Worm (Caenorhabditis elegans) whole organism, young adult: ENCODE measurements around the gene Y41D4B.1.

Source experiments
- B0035.1 ChIP-seq: sonication (generic microtip); optimal IDR thresholded peaks from 2 replicates; lab custom pipeline; 2016; ENCODE audit warnings: missing genetic modification characterization, mild to moderate bottlenecking, missing compliant biosample characterization, missing genotype, missing genetic modification reagents
- D2030.7 ChIP-seq: fragments of 200-800 bp; sonication (Bioruptor generic); IDR thresholded peaks from 2 replicates; pipeline ENCODE4 v1.3.6; 2022; ENCODE audit warnings: missing genetic modification reagents, missing genetic modification characterization, missing compliant biosample characterization
- F23B12.7 ChIP-seq: sonication (generic microtip); optimal IDR thresholded peaks from 2 replicates; lab custom pipeline; 2017; ENCODE audit warnings: missing genetic modification characterization, mild to moderate bottlenecking, missing compliant biosample characterization, antibody characterized with exemption, moderate library complexity; ENCODE audit not compliant: insufficient read depth
- F39B2.1 ChIP-seq: fragments of 200-800 bp; sonication (Bioruptor generic); IDR thresholded peaks from 2 replicates; pipeline ENCODE4 v1.3.6; 2022; ENCODE audit warnings: missing genetic modification reagents, missing genetic modification characterization, missing compliant biosample characterization
- F49E8.2 ChIP-seq: sonication (generic microtip); optimal IDR thresholded peaks from 3 replicates; lab custom pipeline; 2017; ENCODE audit warnings: missing genetic modification characterization, mild to moderate bottlenecking, missing compliant biosample characterization, antibody characterized with exemption, moderate library complexity; ENCODE audit not compliant: insufficient read depth
- F55B11.4 ChIP-seq: sonication (generic microtip); optimal IDR thresholded peaks from 2 replicates; lab custom pipeline; 2016; ENCODE audit warnings: missing compliant biosample characterization, missing genetic modification characterization, borderline replicate concordance; ENCODE audit not compliant: insufficient read depth
- F57A8.1 ChIP-seq: fragments of 200-800 bp; sonication (Bioruptor generic); optimal IDR thresholded peaks from 2 replicates; lab custom pipeline; 2018; ENCODE audit warnings: mild to moderate bottlenecking, missing genetic modification characterization, moderate library complexity, missing compliant biosample characterization
- K12H6.12 ChIP-seq: fragments of 200-800 bp; sonication (Bioruptor generic); optimal IDR thresholded peaks from 2 replicates; lab custom pipeline; 2018; ENCODE audit warnings: mild to moderate bottlenecking, missing genetic modification characterization, missing compliant biosample characterization
- Y79H2A.3 ChIP-seq: fragments of 200-800 bp; sonication (Bioruptor generic); conservative IDR thresholded peaks from 2 replicates; pipeline ENCODE4 v1.3.6; 2022; ENCODE audit warnings: missing genetic modification reagents, missing genetic modification characterization, missing compliant biosample characterization
- aptf-2 ChIP-seq: fragments of 200-800 bp; sonication (Bioruptor generic); conservative IDR thresholded peaks from 2 replicates; pipeline ENCODE4 v1.3.6; 2022; ENCODE audit warnings: missing genetic modification reagents, missing genetic modification characterization, missing compliant biosample characterization
- atf-7 ChIP-seq: sonication (generic microtip); optimal IDR thresholded peaks from 2 replicates; lab custom pipeline; 2017; ENCODE audit warnings: mild to moderate bottlenecking, missing genetic modification characterization, missing compliant biosample characterization
- attf-5 ChIP-seq: fragments of 200-800 bp; sonication (Bioruptor generic); optimal IDR thresholded peaks from 2 replicates; lab custom pipeline; 2018; ENCODE audit warnings: mild to moderate bottlenecking, missing genetic modification characterization, missing compliant biosample characterization
- ccch-3 ChIP-seq: fragments of 200-800 bp; sonication (Bioruptor generic); optimal IDR thresholded peaks from 2 replicates; lab custom pipeline; 2018; ENCODE audit warnings: mild to moderate bottlenecking, missing genetic modification characterization, missing compliant biosample characterization
- cebp-1 ChIP-seq, 2 experiments: fragments of 200-800 bp in 1 of 2; sonication (Bioruptor generic) in 1 of 2; sonication (generic microtip) in 1 of 2; IDR thresholded peaks in 1 of 2; optimal IDR thresholded peaks in 1 of 2; 2 replicates each; pipeline versions ENCODE4 v1.3.6 to Lab custom; 2017 to 2022; ENCODE audit warnings: missing compliant biosample characterization in 2 of 2, missing genetic modification characterization in 2 of 2, mild to moderate bottlenecking in 1 of 2, missing genetic modification reagents in 1 of 2, moderate library complexity in 1 of 2
- ceh-79 ChIP-seq: sonication (generic microtip); optimal IDR thresholded peaks from 2 replicates; lab custom pipeline; 2017; ENCODE audit warnings: mild to moderate bottlenecking, missing genetic modification characterization, missing compliant biosample characterization
- chd-7 ChIP-seq: sonication (generic microtip); optimal IDR thresholded peaks from 2 replicates; lab custom pipeline; 2016; ENCODE audit warnings: mild to moderate bottlenecking, missing genetic modification characterization, moderate library complexity, missing compliant biosample characterization
- die-1 ChIP-seq: sonication (generic microtip); optimal IDR thresholded peaks from 2 replicates; lab custom pipeline; 2016; ENCODE audit warnings: missing genotype, mild to moderate bottlenecking, missing genetic modification characterization, missing compliant biosample characterization
- dox-1 ChIP-seq: fragments of 200-800 bp; sonication (Bioruptor generic); IDR thresholded peaks from 2 replicates; pipeline ENCODE4 v1.3.6; 2022; ENCODE audit warnings: missing genetic modification reagents, missing genetic modification characterization, missing compliant biosample characterization
- dpff-1 ChIP-seq: sonication (generic microtip); optimal IDR thresholded peaks from 2 replicates; lab custom pipeline; 2017; ENCODE audit warnings: mild to moderate bottlenecking, missing genetic modification characterization, missing compliant biosample characterization
- dpl-1 ChIP-seq: fragments of 150-350 bp; optimal IDR thresholded peaks from 2 replicates; lab custom pipeline; 2014; ENCODE audit warnings: missing biosample characterization, missing genetic modification reagents, missing genetic modification characterization
- egl-18 ChIP-seq: fragments of 200-800 bp; sonication (Bioruptor generic); IDR thresholded peaks from 2 replicates; pipeline ENCODE4 v1.3.6; 2022; ENCODE audit warnings: missing genetic modification reagents, missing genetic modification characterization, missing compliant biosample characterization
- egl-44 ChIP-seq: fragments of 200-800 bp; sonication (Bioruptor generic); IDR thresholded peaks from 2 replicates; pipeline ENCODE4 v1.3.6; 2022; ENCODE audit warnings: missing genetic modification reagents, missing genetic modification characterization, missing compliant biosample characterization
- gei-17 ChIP-seq: fragments of 200-800 bp; sonication (Bioruptor generic); optimal IDR thresholded peaks from 2 replicates; lab custom pipeline; 2018; ENCODE audit warnings: mild to moderate bottlenecking, missing genetic modification characterization, missing compliant biosample characterization
- hmg-1.2 ChIP-seq: fragments of 200-800 bp; sonication (Bioruptor generic); IDR thresholded peaks from 2 replicates; pipeline ENCODE4 v1.3.6; 2022; ENCODE audit warnings: missing genetic modification reagents, missing genetic modification characterization, missing compliant biosample characterization
- hrde-1 ChIP-seq: sonication (generic microtip); optimal IDR thresholded peaks from 2 replicates; lab custom pipeline; 2016; ENCODE audit warnings: missing genetic modification characterization, mild to moderate bottlenecking, missing compliant biosample characterization, moderate library complexity, missing genotype, missing genetic modification reagents, borderline replicate concordance
- lag-1 ChIP-seq: fragments of 200-800 bp; sonication (Bioruptor generic); IDR thresholded peaks from 2 replicates; pipeline ENCODE4 v1.3.6; 2022; ENCODE audit warnings: missing genetic modification reagents, missing genetic modification characterization, missing compliant biosample characterization
- let-526 ChIP-seq: fragments of 200-800 bp; sonication (Bioruptor generic); IDR thresholded peaks from 2 replicates; pipeline ENCODE4 v1.3.6; 2022; ENCODE audit warnings: missing genetic modification reagents, missing genetic modification characterization, missing compliant biosample characterization
- lin-40 ChIP-seq: sonication (generic microtip); optimal IDR thresholded peaks from 2 replicates; lab custom pipeline; 2016; ENCODE audit warnings: missing genetic modification characterization, mild to moderate bottlenecking, missing compliant biosample characterization, missing genotype, missing genetic modification reagents
- lsl-1 ChIP-seq: fragments of 200-800 bp; sonication (Bioruptor generic); optimal IDR thresholded peaks from 2 replicates; lab custom pipeline; 2018; ENCODE audit warnings: mild to moderate bottlenecking, missing genetic modification characterization, moderate library complexity, missing compliant biosample characterization
- madf-10 ChIP-seq: sonication (generic microtip); optimal IDR thresholded peaks from 2 replicates; lab custom pipeline; 2016; ENCODE audit warnings: mild to moderate bottlenecking, missing genetic modification characterization, missing compliant biosample characterization
- madf-8 ChIP-seq: fragments of 200-800 bp; sonication (Bioruptor generic); conservative IDR thresholded peaks from 2 replicates; pipeline ENCODE4 v1.3.6; 2022; ENCODE audit warnings: missing genetic modification reagents, missing genetic modification characterization, missing compliant biosample characterization
- mel-28 ChIP-seq: sonication (generic microtip); optimal IDR thresholded peaks from 2 replicates; lab custom pipeline; 2016; ENCODE audit warnings: borderline replicate concordance, mild to moderate bottlenecking, missing genetic modification characterization, missing compliant biosample characterization
- nfya-2 ChIP-seq: fragments of 200-800 bp; sonication (Bioruptor generic); IDR thresholded peaks from 2 replicates; pipeline ENCODE4 v1.3.6; 2022; ENCODE audit warnings: missing genetic modification reagents, missing genetic modification characterization, missing compliant biosample characterization
- nfyb-1 ChIP-seq: fragments of 200-800 bp; sonication (Bioruptor generic); IDR thresholded peaks from 2 replicates; pipeline ENCODE4 v1.3.6; 2022; ENCODE audit warnings: missing genetic modification reagents, missing genetic modification characterization, missing compliant biosample characterization
- nhr-80 ChIP-seq: sonication (generic microtip); optimal IDR thresholded peaks from 2 replicates; lab custom pipeline; 2016; ENCODE audit warnings: missing genetic modification characterization, missing compliant biosample characterization
- nhr-90 ChIP-seq: sonication (generic microtip); optimal IDR thresholded peaks from 2 replicates; lab custom pipeline; 2016; ENCODE audit warnings: missing genotype, mild to moderate bottlenecking, missing genetic modification characterization, missing compliant biosample characterization
- pbrm-1 ChIP-seq: fragments of 200-800 bp; sonication (Bioruptor generic); IDR thresholded peaks from 2 replicates; pipeline ENCODE4 v1.3.6; 2022; ENCODE audit warnings: missing genetic modification reagents, missing genetic modification characterization, missing compliant biosample characterization
- rcor-1 ChIP-seq: fragments of 200-800 bp; sonication (Bioruptor generic); IDR thresholded peaks from 2 replicates; pipeline ENCODE4 v1.3.6; 2022; ENCODE audit warnings: missing genetic modification reagents, missing genetic modification characterization, missing compliant biosample characterization
- rec-8 ChIP-seq, 2 experiments: sonication (generic microtip); optimal IDR thresholded peaks; 2 replicates each; lab custom pipeline; 2016; ENCODE audit warnings: mild to moderate bottlenecking in 2 of 2, missing genetic modification characterization in 2 of 2, missing genetic modification reagents in 2 of 2, missing genotype in 2 of 2, missing biosample characterization in 1 of 2, missing compliant biosample characterization in 1 of 2, moderate library complexity in 1 of 2
- sea-2 ChIP-seq: fragments of 200-800 bp; sonication (Bioruptor generic); IDR thresholded peaks from 2 replicates; pipeline ENCODE4 v1.3.6; 2022; ENCODE audit warnings: missing genetic modification characterization, missing compliant biosample characterization
- snpc-4 ChIP-seq, 5 experiments: fragments of 150-350 bp in 1 of 5; sonication (generic microtip) in 4 of 5; optimal IDR thresholded peaks; 2 replicates each; lab custom pipeline; 2014 to 2018; ENCODE audit warnings: missing genetic modification characterization in 5 of 5, missing biosample characterization in 3 of 5, antibody characterized with exemption in 2 of 5, mild to moderate bottlenecking in 2 of 5, missing compliant biosample characterization in 2 of 5, missing genotype in 2 of 5, moderate library complexity in 2 of 5, missing genetic modification reagents in 1 of 5
- tlf-1 ChIP-seq: fragments of 200-800 bp; sonication (Bioruptor generic); optimal IDR thresholded peaks from 2 replicates; lab custom pipeline; 2018; ENCODE audit warnings: mild to moderate bottlenecking, missing genetic modification characterization, missing compliant biosample characterization
- zfh-2 ChIP-seq: fragments of 200-800 bp; sonication (Bioruptor generic); conservative IDR thresholded peaks from 2 replicates; pipeline ENCODE4 v1.3.6; 2022; ENCODE audit warnings: missing genetic modification reagents, missing genetic modification characterization, missing compliant biosample characterization
- ztf-18 ChIP-seq: sonication (generic microtip); optimal IDR thresholded peaks from 2 replicates; lab custom pipeline; 2016; ENCODE audit warnings: missing genotype, mild to moderate bottlenecking, missing genetic modification characterization, missing compliant biosample characterization
- ztf-6 ChIP-seq: fragments of 200-800 bp; sonication (Bioruptor generic); IDR thresholded peaks from 2 replicates; pipeline ENCODE4 v1.3.6; 2022; ENCODE audit warnings: missing genetic modification reagents, missing genetic modification characterization, missing compliant biosample characterization

Gene Y41D4B.1

DNA sequence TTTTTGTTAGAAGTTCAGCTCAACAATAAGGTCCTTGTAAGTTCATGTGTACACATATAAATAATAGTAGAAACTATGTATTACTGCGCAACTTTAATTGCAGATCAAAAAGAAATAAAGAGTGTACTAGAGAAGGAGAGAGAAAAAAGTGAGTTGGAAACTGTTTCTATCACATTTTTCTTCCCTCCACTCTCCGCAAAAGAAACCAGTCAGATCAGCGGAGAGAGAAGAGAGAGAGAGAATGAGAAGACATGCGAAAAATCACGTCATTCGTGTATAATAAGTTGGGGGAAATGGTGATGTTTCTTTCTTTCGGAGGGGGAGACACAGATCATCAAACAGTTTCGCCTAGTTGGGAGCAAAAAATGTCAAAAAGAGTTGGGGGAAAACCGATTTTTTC lies 17.2 kb upstream of the Y41D4B.1 start:
- TF ChIP-seq nhr-90: no peak
- TF ChIP-seq attf-5 (GFP tag; lab: Kevin White, UChicago): peak; percentile 31
- TF ChIP-seq lin-40 (tag; lab: Kevin White, UChicago): peak; percentile 35
- TF ChIP-seq dox-1 (GFP tag; lab: Robert Waterston, UW): peak; percentile 35; the same call in 1 of the 2 replicates
- no peak for TF ChIP-seq cebp-1 (GFP tag; IDR thresholded peaks at IDR 0.05; lab: Robert Waterston, UW)
- peak; percentile 4 for TF ChIP-seq cebp-1 (tag; optimal IDR thresholded peaks at IDR 0.05; lab: Kevin White, UChicago)
- TF ChIP-seq dpl-1 (GFP tag; lab: Kevin White, UChicago): no peak
- peak; percentile 36 for TF ChIP-seq F23B12.7 (tag; lab: Kevin White, UChicago)
- TF ChIP-seq mel-28: no peak
- TF ChIP-seq hmg-1.2: peak; percentile 37; the same call in 1 of the 2 replicates
- TF ChIP-seq nhr-80 (tag; lab: Kevin White, UChicago): peak; percentile 49
- TF ChIP-seq egl-18 (GFP tag; lab: Robert Waterston, UW): no peak
- TF ChIP-seq rec-8 (tag; optimal IDR thresholded peaks at IDR 0.05; lab: Kevin White, UChicago): no peak

DNA sequence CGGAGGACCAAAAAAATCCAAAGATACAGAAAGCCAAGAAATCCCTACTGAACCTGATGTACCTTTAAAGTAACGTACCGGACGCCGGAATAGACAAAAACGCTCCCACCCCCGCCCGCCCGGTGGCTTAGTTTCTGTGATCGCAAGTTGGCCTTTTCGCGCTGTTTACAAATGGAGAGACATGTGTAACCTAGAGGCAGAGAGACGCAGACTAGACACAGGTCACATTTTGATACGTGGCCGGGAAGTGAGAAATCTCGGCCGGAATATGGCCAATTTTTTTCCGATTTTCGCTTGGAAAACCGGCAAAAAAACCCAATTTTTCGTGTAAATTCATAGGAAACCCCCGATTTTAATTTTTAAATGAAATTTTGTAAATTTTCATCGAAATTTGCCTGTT lies 15.4 kb upstream of the Y41D4B.1 start:
- no peak for TF ChIP-seq egl-44 (GFP tag; lab: Robert Waterston, UW)
- TF ChIP-seq madf-10: no peak
- no peak for TF ChIP-seq lsl-1 (GFP tag; lab: Kevin White, UChicago)
- no peak for TF ChIP-seq F49E8.2
- TF ChIP-seq attf-5 (GFP tag; lab: Kevin White, UChicago): no peak
- TF ChIP-seq chd-7: no peak
- no peak for TF ChIP-seq ceh-79 (tag; lab: Kevin White, UChicago)
- TF ChIP-seq aptf-2 (GFP tag; lab: Robert Waterston, UW): 0 out of 2 replicates have a peak, but pooled peaks have one; percentile 39
- TF ChIP-seq gei-17 (GFP tag; lab: Kevin White, UChicago): no peak
- TF ChIP-seq F39B2.1 (GFP tag; lab: Robert Waterston, UW): 0 out of 2 replicates have a peak, but pooled peaks have one; percentile 22
- TF ChIP-seq K12H6.12 (tag; lab: Kevin White, UChicago): no peak
- no peak for TF ChIP-seq hrde-1 (tag; lab: Kevin White, UChicago)
- no peak for TF ChIP-seq tlf-1
- TF ChIP-seq dpff-1 (tag; lab: Kevin White, UChicago): no peak
- no peak for TF ChIP-seq atf-7 (tag; lab: Kevin White, UChicago)
- no peak for TF ChIP-seq D2030.7 (GFP tag; lab: Robert Waterston, UW)
- TF ChIP-seq pbrm-1 (GFP tag; lab: Robert Waterston, UW): no peak
- TF ChIP-seq F55B11.4 (tag; lab: Kevin White, UChicago): no peak
- no peak for TF ChIP-seq F57A8.1 (GFP tag; lab: Kevin White, UChicago)
- no peak; the same call in 1 of the 2 replicates for TF ChIP-seq hmg-1.2
- TF ChIP-seq madf-8: no peak
- TF ChIP-seq ztf-18 (tag; lab: Kevin White, UChicago): no peak
- no peak for TF ChIP-seq ccch-3 (GFP tag; lab: Kevin White, UChicago)
- no peak for TF ChIP-seq let-526 (GFP tag; lab: Robert Waterston, UW)
- no peak for TF ChIP-seq die-1 (tag; lab: Kevin White, UChicago)
- TF ChIP-seq snpc-4 (GFP tag; optimal IDR thresholded peaks at IDR 0.05; lab: Kevin White, UChicago): no peak
- no peak for TF ChIP-seq snpc-4 (tag; optimal IDR thresholded peaks at IDR 0.05; lab: Kevin White, UChicago)
- TF ChIP-seq ztf-6 (GFP tag; lab: Robert Waterston, UW): no peak
- TF ChIP-seq zfh-2 (GFP tag; lab: Robert Waterston, UW): 0 out of 2 replicates have a peak, but pooled peaks have one; percentile 35
- 0 out of 2 replicates have a peak, but pooled peaks have one; percentile 51 for TF ChIP-seq nfyb-1 (GFP tag; lab: Robert Waterston, UW)
- TF ChIP-seq rcor-1 (GFP tag; lab: Robert Waterston, UW): no peak
- TF ChIP-seq lag-1 (GFP tag; lab: Robert Waterston, UW): no peak
- TF ChIP-seq sea-2: no peak
- no peak for TF ChIP-seq B0035.1 (tag; lab: Kevin White, UChicago)
- TF ChIP-seq Y79H2A.3: no peak
- no peak for TF ChIP-seq nfya-2 (GFP tag; lab: Robert Waterston, UW)
